Worm (Caenorhabditis elegans): ENCODE measurements around the gene btb-4.
"Not testable (repeated sequence)": the region's sequence is repeated elsewhere in the genome, so short reads cannot be mapped to it uniquely, and the experiment has no call there.

DNA sequence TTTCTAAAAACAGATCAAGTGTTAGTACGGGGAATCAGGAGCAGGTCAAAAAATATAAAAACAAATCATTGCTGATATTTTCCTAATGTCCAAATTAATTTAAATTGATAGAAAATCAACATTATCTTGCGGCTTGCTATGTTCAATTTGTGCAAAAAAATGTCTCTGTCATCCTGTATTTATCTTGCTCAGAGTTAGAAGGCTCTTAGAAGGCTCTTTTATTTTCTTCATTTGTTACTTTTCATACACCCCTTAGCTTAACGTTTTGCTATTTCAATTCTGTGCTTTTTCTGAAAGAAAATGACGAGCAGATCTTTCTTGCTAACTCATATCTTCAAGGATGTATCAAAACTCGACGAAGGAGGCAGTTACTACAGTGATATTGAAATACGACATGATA is 33.6 kb upstream of the btb-4 start, which contains the start of gene math-19:
- not testable (repeated sequence) for TF ChIP-seq pes-1 (GFP tag; IDR thresholded peaks at IDR 0.05); ama-1 (optimal IDR thresholded peaks at IDR 0.05); tbx-11 (GFP tag; IDR thresholded peaks at IDR 0.05); hnd-1 (tag; optimal IDR thresholded peaks at IDR 0.05); ceh-13 (GFP tag; optimal IDR thresholded peaks at IDR 0.05)

Measured in whole organism, early embryonic.